Worm (Caenorhabditis elegans) whole organism, L4 larva: ENCODE measurements around the gene dpy-8.

Source experiments
- F44E2.7 ChIP-seq: fragments of 200-800 bp; sonication (Bioruptor generic); IDR thresholded peaks from 2 replicates; pipeline ENCODE4 v2.1.2; 2022; ENCODE audit warnings: missing genetic modification characterization, missing compliant biosample characterization
- T20F7.1 ChIP-seq: fragments of 200-800 bp; sonication (Bioruptor generic); optimal IDR thresholded peaks from 2 replicates; lab custom pipeline; 2018; ENCODE audit warnings: mild to moderate bottlenecking, missing genetic modification characterization, missing compliant biosample characterization
- T26A8.4 ChIP-seq: fragments of 200-800 bp; sonication (Bioruptor generic); IDR thresholded peaks from 2 replicates; pipeline ENCODE4 v1.3.6; 2022; ENCODE audit warnings: missing genetic modification characterization, missing compliant biosample characterization
- Y5F2A.4 ChIP-seq: fragments of 200-800 bp; sonication (Bioruptor generic); optimal IDR thresholded peaks from 2 replicates; lab custom pipeline; 2018; ENCODE audit warnings: mild to moderate bottlenecking, missing genetic modification characterization, missing compliant biosample characterization
- aha-1 ChIP-seq: fragments of 150-350 bp; peaks from one replicate; lab custom pipeline; 2014; ENCODE audit warnings: missing biosample characterization, missing genetic modification characterization
- ceh-20 ChIP-seq: fragments of 200-800 bp; sonication (Bioruptor generic); IDR thresholded peaks from 2 replicates; pipeline ENCODE4 v1.3.6; 2022; ENCODE audit warnings: missing genetic modification reagents, missing genetic modification characterization, missing compliant biosample characterization
- ceh-32 ChIP-seq: sonication (generic microtip); optimal IDR thresholded peaks from 2 replicates; lab custom pipeline; 2016; ENCODE audit warnings: mild to moderate bottlenecking, missing genetic modification characterization, missing compliant biosample characterization; ENCODE audit not compliant: poor library complexity
- ctbp-1 ChIP-seq: fragments of 200-800 bp; sonication (Bioruptor generic); IDR thresholded peaks from 2 replicates; pipeline ENCODE4 v1.3.6; 2022; ENCODE audit warnings: missing genetic modification reagents, missing genetic modification characterization, missing compliant biosample characterization
- dmd-6 ChIP-seq: fragments of 200-800 bp; sonication (Bioruptor generic); IDR thresholded peaks from 2 replicates; pipeline ENCODE4 v1.3.6; 2022; ENCODE audit warnings: missing genetic modification reagents, missing genetic modification characterization, missing compliant biosample characterization
- dmd-8 ChIP-seq: fragments of 200-800 bp; sonication (Bioruptor generic); IDR thresholded peaks from 2 replicates; pipeline ENCODE4 v1.3.6; 2022; ENCODE audit warnings: missing genetic modification characterization, missing compliant biosample characterization
- duxl-1 ChIP-seq: sonication (generic microtip); optimal IDR thresholded peaks from 2 replicates; lab custom pipeline; 2016; ENCODE audit warnings: mild to moderate bottlenecking, missing genetic modification characterization, moderate library complexity, missing compliant biosample characterization; ENCODE audit not compliant: poor library complexity
- dve-1 ChIP-seq: sonication (generic microtip); optimal IDR thresholded peaks from 2 replicates; lab custom pipeline; 2017; ENCODE audit warnings: antibody characterized with exemption, mild to moderate bottlenecking, missing genetic modification characterization, missing compliant biosample characterization; ENCODE audit not compliant: insufficient read depth
- egl-43 ChIP-seq: fragments of 200-800 bp; sonication (Bioruptor generic); IDR thresholded peaks from 2 replicates; pipeline ENCODE4 v1.3.6; 2022; ENCODE audit warnings: missing genetic modification reagents, missing genetic modification characterization, missing compliant biosample characterization
- fkh-10 ChIP-seq: fragments of 150-350 bp; optimal IDR thresholded peaks from 2 replicates; lab custom pipeline; 2014; ENCODE audit warnings: missing biosample characterization, missing genetic modification reagents, missing genetic modification characterization
- fos-1 ChIP-seq: fragments of 150-350 bp; optimal IDR thresholded peaks from 2 replicates; lab custom pipeline; 2014; ENCODE audit warnings: missing biosample characterization, missing genetic modification characterization
- hif-1 ChIP-seq, 2 experiments: sonication (generic microtip); optimal IDR thresholded peaks; 2 replicates each; lab custom pipeline; 2016 to 2017; ENCODE audit warnings: missing compliant biosample characterization in 2 of 2, missing genetic modification characterization in 2 of 2, missing genetic modification reagents in 2 of 2, missing genotype in 2 of 2, mild to moderate bottlenecking in 1 of 2
- hlh-11 ChIP-seq: fragments of 200-800 bp; sonication (Bioruptor generic); optimal IDR thresholded peaks from 2 replicates; lab custom pipeline; 2018; ENCODE audit warnings: mild to moderate bottlenecking, missing genetic modification characterization, missing compliant biosample characterization
- hlh-30 ChIP-seq: sonication (generic microtip); optimal IDR thresholded peaks from 2 replicates; lab custom pipeline; 2017; ENCODE audit warnings: antibody characterized with exemption, mild to moderate bottlenecking, missing genetic modification characterization, missing compliant biosample characterization; ENCODE audit not compliant: insufficient read depth
- hmg-1.1 ChIP-seq: fragments of 200-800 bp; sonication (Bioruptor generic); IDR thresholded peaks from 2 replicates; pipeline ENCODE4 v1.3.6; 2022; ENCODE audit warnings: missing genetic modification reagents, missing genetic modification characterization, missing compliant biosample characterization
- lin-1 ChIP-seq: fragments of 200-800 bp; sonication (Bioruptor generic); IDR thresholded peaks from 2 replicates; pipeline ENCODE4 v1.3.6; 2022; ENCODE audit warnings: missing genetic modification reagents, missing genetic modification characterization, missing compliant biosample characterization
- lin-15B ChIP-seq: fragments of 150-350 bp; sonication (generic microtip); optimal IDR thresholded peaks from 3 replicates; lab custom pipeline; 2014; ENCODE audit warnings: missing biosample characterization, missing genetic modification characterization
- lsy-2 ChIP-seq, 2 experiments: fragments of 150-350 bp in 1 of 2; sonication (generic microtip) in 1 of 2; optimal IDR thresholded peaks; 2 replicates each; lab custom pipeline; 2014 to 2017; ENCODE audit warnings: missing biosample characterization in 2 of 2, missing genetic modification characterization in 2 of 2
- mdl-1 ChIP-seq, 2 experiments: fragments of 150-350 bp in 1 of 2; sonication (generic microtip) in 1 of 2; optimal IDR thresholded peaks; 2 replicates each; lab custom pipeline; 2014 to 2017; ENCODE audit warnings: missing biosample characterization in 2 of 2, missing genetic modification characterization in 2 of 2
- mep-1 ChIP-seq: fragments of 150-350 bp; sonication (generic microtip); optimal IDR thresholded peaks from 3 replicates; lab custom pipeline; 2014; ENCODE audit warnings: missing biosample characterization, missing genetic modification characterization
- mes-2 ChIP-seq: sonication (generic microtip); optimal IDR thresholded peaks from 2 replicates; lab custom pipeline; 2016; ENCODE audit warnings: missing genotype, mild to moderate bottlenecking, missing genetic modification characterization, missing compliant biosample characterization; ENCODE audit not compliant: poor library complexity, severe bottlenecking
- mxl-3 ChIP-seq: fragments of 200-800 bp; sonication (Bioruptor generic); optimal IDR thresholded peaks from 2 replicates; lab custom pipeline; 2018; ENCODE audit warnings: mild to moderate bottlenecking, missing genetic modification characterization, missing compliant biosample characterization
- nhr-25 ChIP-seq: sonication (generic microtip); optimal IDR thresholded peaks from 2 replicates; lab custom pipeline; 2017; ENCODE audit warnings: missing genetic modification characterization, mild to moderate bottlenecking, missing compliant biosample characterization, antibody characterized with exemption, moderate library complexity, borderline replicate concordance; ENCODE audit not compliant: insufficient read depth
- nhr-28 ChIP-seq: fragments of 150-350 bp; optimal IDR thresholded peaks from 2 replicates; lab custom pipeline; 2014; ENCODE audit warnings: missing biosample characterization, missing genetic modification characterization
- nhr-48 ChIP-seq: sonication (generic microtip); optimal IDR thresholded peaks from 2 replicates; lab custom pipeline; 2016; ENCODE audit warnings: mild to moderate bottlenecking, missing genetic modification characterization, missing compliant biosample characterization
- php-3 ChIP-seq: fragments of 200-800 bp; sonication (Bioruptor generic); IDR thresholded peaks from 2 replicates; pipeline ENCODE4 v1.3.6; 2022; ENCODE audit warnings: missing genetic modification reagents, missing genetic modification characterization, missing compliant biosample characterization
- rbr-2 ChIP-seq: sonication (generic microtip); optimal IDR thresholded peaks from 2 replicates; lab custom pipeline; 2016; ENCODE audit warnings: missing genotype, missing genetic modification characterization, missing compliant biosample characterization
- saeg-2 ChIP-seq: fragments of 200-800 bp; sonication (Bioruptor generic); IDR thresholded peaks from 2 replicates; pipeline ENCODE4 v1.3.6; 2022; ENCODE audit warnings: missing genetic modification reagents, missing genetic modification characterization, missing compliant biosample characterization
- set-16 ChIP-seq: fragments of 200-800 bp; sonication (Bioruptor generic); IDR thresholded peaks from 2 replicates; pipeline ENCODE4 v1.3.6; 2022; ENCODE audit warnings: missing genetic modification reagents, missing genetic modification characterization, missing compliant biosample characterization
- snpc-1.2 ChIP-seq: fragments of 200-800 bp; sonication (Bioruptor generic); IDR thresholded peaks from 2 replicates; pipeline ENCODE4 v1.3.6; 2022; ENCODE audit warnings: missing genetic modification reagents, missing genetic modification characterization, missing compliant biosample characterization
- snpc-4 ChIP-seq: fragments of 150-350 bp; optimal IDR thresholded peaks from 2 replicates; lab custom pipeline; 2014; ENCODE audit warnings: missing biosample characterization, missing genetic modification characterization
- spr-1 ChIP-seq: sonication (generic microtip); optimal IDR thresholded peaks from 2 replicates; lab custom pipeline; 2016; ENCODE audit warnings: mild to moderate bottlenecking, missing genetic modification characterization, missing compliant biosample characterization
- spr-3 ChIP-seq: fragments of 200-800 bp; sonication (Bioruptor generic); optimal IDR thresholded peaks from 2 replicates; lab custom pipeline; 2018; ENCODE audit warnings: mild to moderate bottlenecking, missing genetic modification characterization, missing compliant biosample characterization
- tra-1 ChIP-seq: fragments of 200-800 bp; sonication (Bioruptor generic); IDR thresholded peaks from 2 replicates; pipeline ENCODE4 v1.3.6; 2022; ENCODE audit warnings: missing genetic modification reagents, missing genetic modification characterization, missing compliant biosample characterization
- unc-130 ChIP-seq: sonication (generic microtip); optimal IDR thresholded peaks from 2 replicates; lab custom pipeline; 2016; ENCODE audit warnings: missing genetic modification reagents, missing genetic modification characterization, missing compliant biosample characterization
- unc-62 ChIP-seq, 3 experiments: fragments of 150-350 bp in 1 of 3; sonication (generic microtip); optimal IDR thresholded peaks in 2 of 3; peaks in 1 of 3; 1 replicate in 1 of 3; 2 replicates in 2 of 3; lab custom pipeline; 2014 to 2017; ENCODE audit warnings: missing biosample characterization in 3 of 3, missing genetic modification characterization in 3 of 3, missing genetic modification reagents in 3 of 3, missing genotype in 1 of 3

Gene dpy-8

ce11 chrX:5119686-5120085 lies 30.6 kb downstream of the dpy-8 start:
- peak; percentile 6 for TF ChIP-seq T20F7.1
- no peak for TF ChIP-seq T26A8.4 (GFP tag; lab: Robert Waterston, UW)
- TF ChIP-seq aha-1: peak; percentile 92

ce11 chrX:5119246-5119645 lies 31.0 kb downstream of the dpy-8 start:
- TF ChIP-seq T26A8.4 (GFP tag; lab: Robert Waterston, UW): peak; percentile 68
- TF ChIP-seq nhr-28 (tag; lab: Kevin White, UChicago): peak; percentile 64
- no peak for TF ChIP-seq F44E2.7 (GFP tag; lab: Robert Waterston, UW)
- TF ChIP-seq hif-1 (tag; optimal IDR thresholded peaks at IDR 0.05; lab: Kevin White, UChicago): peak in 1 of 2 experiments; percentile 11
- TF ChIP-seq mep-1 (tag; lab: Kevin White, UChicago): peak; percentile 42
- TF ChIP-seq duxl-1 (tag; lab: Kevin White, UChicago): peak; percentile 40
- no peak for TF ChIP-seq dmd-8 (GFP tag; lab: Robert Waterston, UW)
- TF ChIP-seq hlh-30 (tag; lab: Kevin White, UChicago): peak; percentile 85
- TF ChIP-seq lin-15B: no peak
- no peak for TF ChIP-seq fkh-10 (GFP tag; lab: Kevin White, UChicago)
- TF ChIP-seq unc-130 (GFP tag; lab: Kevin White, UChicago): no peak
- TF ChIP-seq hmg-1.1: no peak
- peak; percentile 60 for TF ChIP-seq nhr-48 (tag; lab: Kevin White, UChicago)
- peak; percentile 18 for TF ChIP-seq spr-1 (tag; lab: Kevin White, UChicago)
- TF ChIP-seq ceh-20 (GFP tag; lab: Robert Waterston, UW): 0 out of 2 replicates have a peak, but pooled peaks have one; percentile 45
- TF ChIP-seq nhr-25 (tag; lab: Kevin White, UChicago): peak; percentile 17
- no peak for TF ChIP-seq saeg-2 (GFP tag; lab: Robert Waterston, UW)
- peak; percentile 23 to 75 for TF ChIP-seq mdl-1 (tag; optimal IDR thresholded peaks at IDR 0.05; lab: Kevin White, UChicago)
- peak; percentile 41 for TF ChIP-seq set-16 (GFP tag; lab: Robert Waterston, UW)
- peak; percentile 85 for TF ChIP-seq hlh-11 (tag; lab: Kevin White, UChicago)
- TF ChIP-seq snpc-4 (tag; lab: Kevin White, UChicago): no peak
- peak; percentile 53 for TF ChIP-seq mes-2 (tag; lab: Kevin White, UChicago)
- TF ChIP-seq unc-62 (GFP tag; optimal IDR thresholded peaks at IDR 0.05 in 1 of 2; lab: Kevin White, UChicago): peak in 1 of 2 experiments; percentile 8
- no peak for TF ChIP-seq unc-62 (tag; optimal IDR thresholded peaks at IDR 0.05; lab: Kevin White, UChicago)
- TF ChIP-seq php-3: no peak
- no peak for TF ChIP-seq lin-1 (GFP tag; lab: Robert Waterston, UW)
- no peak for TF ChIP-seq ceh-32
- peak; percentile 59; the same call in 1 of the 2 replicates for TF ChIP-seq ctbp-1 (GFP tag; lab: Robert Waterston, UW)
- peak; percentile 44 for TF ChIP-seq dve-1 (tag; lab: Kevin White, UChicago)
- TF ChIP-seq Y5F2A.4: no peak
- 0 out of 2 replicates have a peak, but pooled peaks have one; percentile 34 for TF ChIP-seq tra-1 (GFP tag; lab: Robert Waterston, UW)
- TF ChIP-seq snpc-1.2 (GFP tag; lab: Robert Waterston, UW): no peak
- TF ChIP-seq spr-3 (GFP tag; lab: Kevin White, UChicago): no peak
- TF ChIP-seq rbr-2 (tag; lab: Kevin White, UChicago): peak; percentile 40
- TF ChIP-seq dmd-6 (GFP tag; lab: Robert Waterston, UW): peak; percentile 43; the same call in 1 of the 2 replicates
- peak; percentile 65; the same call in 1 of the 2 replicates for TF ChIP-seq egl-43 (GFP tag; lab: Robert Waterston, UW)
- peak in 1 of 2 experiments; percentile 54 for TF ChIP-seq lsy-2 (tag; optimal IDR thresholded peaks at IDR 0.05; lab: Kevin White, UChicago)
- TF ChIP-seq fos-1 (tag; lab: Kevin White, UChicago): no peak
- TF ChIP-seq mxl-3: peak; percentile 80
